Worm (Caenorhabditis elegans) whole organism, midembryonic: ENCODE measurements around the gene K09A11.1.
A peak's percentile ranks its signal among the peaks of the same experiment; 100 is the strongest.

Experiments used
- flt-1 ChIP-seq: fragments of 200-800 bp; sonication (Bioruptor generic); IDR thresholded peaks from 2 replicates; pipeline ENCODE4 v1.3.6; 2022; ENCODE audit warnings: missing genetic modification characterization, missing compliant biosample characterization
- med-1 ChIP-seq: sonication (generic microtip); optimal IDR thresholded peaks from 2 replicates; lab custom pipeline; 2017; ENCODE audit warnings: missing genetic modification characterization, mild to moderate bottlenecking, missing compliant biosample characterization, antibody characterized with exemption, missing genetic modification reagents; ENCODE audit not compliant: insufficient read depth
- ref-1 ChIP-seq: fragments of 200-800 bp; sonication (Bioruptor generic); conservative IDR thresholded peaks from 2 replicates; pipeline ENCODE4 v1.3.6; 2022; ENCODE audit warnings: missing genetic modification reagents, missing genetic modification characterization, missing compliant biosample characterization
- tab-1 ChIP-seq: fragments of 200-800 bp; sonication (Bioruptor generic); IDR thresholded peaks from 2 replicates; pipeline ENCODE4 v1.3.6; 2022; ENCODE audit warnings: missing genetic modification characterization, missing compliant biosample characterization
- ztf-23 ChIP-seq: fragments of 200-800 bp; sonication (Bioruptor generic); IDR thresholded peaks from 2 replicates; pipeline ENCODE4 v1.3.6; 2022; ENCODE audit warnings: missing genetic modification reagents, missing genetic modification characterization, missing compliant biosample characterization
- ztf-29 ChIP-seq: fragments of 200-800 bp; sonication (Bioruptor generic); IDR thresholded peaks from 2 replicates; pipeline ENCODE4 v1.3.6; 2022; ENCODE audit warnings: missing genetic modification reagents, missing genetic modification characterization, missing compliant biosample characterization

- no peak for TF ChIP-seq ref-1 (GFP tag; lab: Robert Waterston, UW)
- no peak for TF ChIP-seq tab-1 (GFP tag; lab: Robert Waterston, UW)
- TF ChIP-seq ztf-29 (GFP tag; lab: Robert Waterston, UW): no peak
- no peak for TF ChIP-seq med-1 (GFP tag; lab: Kevin White, UChicago)
- 0 out of 2 replicates have a peak, but pooled peaks have one; percentile 45 for TF ChIP-seq flt-1 (GFP tag; lab: Robert Waterston, UW)
- no peak for TF ChIP-seq ztf-23 (GFP tag; lab: Robert Waterston, UW)
Observed at ce11 chrX:13284618-13285017, 22.3 kb downstream of the K09A11.1 start.
